Fruit fly (Drosophila melanogaster): ENCODE results near the gene CG11986.

CG11986 gene

dm6 chr3R:9014859-9015466 is at the start of gene CG11986, which contains the start of the genes Kcmf1 and Sf3b5:
Gene CG11986, plus strand, starts transcription at chr3R:9015446.
Gene Kcmf1, minus strand, starts transcription at chr3R:9014909.
Gene Sf3b5, minus strand, starts transcription at chr3R:9015341.
- TF ChIP-seq Eip78C (GFP tag) (peak; percentile 14), fkh (GFP tag; optimal IDR thresholded peaks at IDR 0.05) (peak; percentile 61), Eip93F (GFP tag; optimal IDR thresholded peaks at IDR 0.05) (no peak)

dm6 chr3R:8965546-8965945 is 49.7 kb upstream of the CG11986 start:
- no peak for TF ChIP-seq esn (GFP tag; optimal IDR thresholded peaks at IDR 0.05)
- TF ChIP-seq acj6 (GFP tag; optimal IDR thresholded peaks at IDR 0.05): no peak
- TF ChIP-seq eg (GFP tag; IDR thresholded peaks at IDR 0.05): no peak
- TF ChIP-seq vri (GFP tag; optimal IDR thresholded peaks at IDR 0.05): no peak
- TF ChIP-seq Sox15 (GFP tag; optimal IDR thresholded peaks at IDR 0.05): no peak
- TF ChIP-seq cyc (GFP tag; optimal IDR thresholded peaks at IDR 0.05): no peak

- TF ChIP-seq CG32006 (GFP tag; optimal IDR thresholded peaks at IDR 0.05): peak; percentile 67
- TF ChIP-seq Sox102F (GFP tag; optimal IDR thresholded peaks at IDR 0.05): no peak
- no peak for TF ChIP-seq CG11902 (GFP tag; optimal IDR thresholded peaks at IDR 0.05)
- peak in 1 of 2 experiments; percentile 10 for TF ChIP-seq salr (GFP tag; optimal IDR thresholded peaks at IDR 0.05)
- no peak for TF ChIP-seq Blimp-1 (GFP tag; optimal IDR thresholded peaks at IDR 0.05)
- TF ChIP-seq vri (GFP tag; optimal IDR thresholded peaks at IDR 0.05): no peak
- TF ChIP-seq eg (GFP tag; IDR thresholded peaks at IDR 0.05): peak; percentile 59
- peak; percentile 2 for TF ChIP-seq Hr4 (GFP tag; optimal IDR thresholded peaks at IDR 0.05)
- peak; percentile 45 for TF ChIP-seq svp (GFP tag)
- no peak for TF ChIP-seq Hr39 (GFP tag; optimal IDR thresholded peaks at IDR 0.05)
These were observed 48.6 kb upstream of the CG11986 start for dm6 chr3R:8966598-8966997.

dm6 chr3R:8968837-8969236 is 46.4 kb upstream of the CG11986 start:
- TF ChIP-seq Gug (GFP tag; IDR thresholded peaks at IDR 0.05) (no peak), Met (GFP tag; optimal IDR thresholded peaks at IDR 0.05) (peak; percentile 87), fd85E (GFP tag; optimal IDR thresholded peaks at IDR 0.05) (peak; percentile 10), CG8119 (GFP tag; IDR thresholded peaks at IDR 0.05) (no peak), topi (GFP tag; optimal IDR thresholded peaks at IDR 0.05) (peak; percentile 78), CG6276 (GFP tag; optimal IDR thresholded peaks at IDR 0.05) (no peak), esn (GFP tag; optimal IDR thresholded peaks at IDR 0.05) (peak; percentile 86), cyc (GFP tag; optimal IDR thresholded peaks at IDR 0.05) (peak; percentile 74), CG7368 (GFP tag; optimal IDR thresholded peaks at IDR 0.05) (peak; percentile 10), ss (GFP tag; optimal IDR thresholded peaks at IDR 0.05) (no peak), CG6808 (GFP tag; optimal IDR thresholded peaks at IDR 0.05) (no peak), salr (GFP tag; optimal IDR thresholded peaks at IDR 0.05) (no peak), Eip75B (GFP tag; optimal IDR thresholded peaks at IDR 0.05) (peak; percentile 78), dsx (GFP tag; optimal IDR thresholded peaks at IDR 0.05; ENCODE audit: poor library complexity, severe bottlenecking) (no peak), Lpt (GFP tag; optimal IDR thresholded peaks at IDR 0.05) (no peak), net (GFP tag; optimal IDR thresholded peaks at IDR 0.05) (peak; percentile 13), pdm3 (GFP tag; optimal IDR thresholded peaks at IDR 0.05) (peak; percentile 67), CG8632 (GFP tag; optimal IDR thresholded peaks at IDR 0.05) (peak; percentile 63), CG34406 (GFP tag; optimal IDR thresholded peaks at IDR 0.05) (peak; percentile 66), Hr39 (GFP tag; optimal IDR thresholded peaks at IDR 0.05) (peak; percentile 69), Ets96B (tag; optimal IDR thresholded peaks at IDR 0.05) (peak; percentile 48), CG32006 (GFP tag; optimal IDR thresholded peaks at IDR 0.05) (peak; percentile 27), CG3032 (tag; optimal IDR thresholded peaks at IDR 0.05) (peak; percentile 38), svp (GFP tag) (peak; percentile 91), CG10631 (GFP tag; optimal IDR thresholded peaks at IDR 0.05) (peak; percentile 25), CG6854 (GFP tag; optimal IDR thresholded peaks at IDR 0.05) (no peak), CG4318 (GFP tag; optimal IDR thresholded peaks at IDR 0.05) (no peak), lz (GFP tag; optimal IDR thresholded peaks at IDR 0.05) (peak; percentile 73), Sox15 (GFP tag; optimal IDR thresholded peaks at IDR 0.05) (peak; percentile 5), Hr38 (GFP tag; optimal IDR thresholded peaks at IDR 0.05) (no peak), fd59A (GFP tag; optimal IDR thresholded peaks at IDR 0.05) (peak; percentile 14), spab (GFP tag; optimal IDR thresholded peaks at IDR 0.05) (peak; percentile 11), Smox (GFP tag; optimal IDR thresholded peaks at IDR 0.05) (peak; percentile 83), CG6792 (GFP tag; optimal IDR thresholded peaks at IDR 0.05) (peak; percentile 63), acj6 (GFP tag; optimal IDR thresholded peaks at IDR 0.05) (peak; percentile 63)

All from whole organism, prepupa.